Worm (Caenorhabditis elegans) whole organism, early embryonic: ENCODE results near the gene F54F7.14.

Experiments used
- B0310.2 ChIP-seq: sonication (generic microtip); optimal IDR thresholded peaks from 2 replicates; lab custom pipeline; 2016; ENCODE audit warnings: mild to moderate bottlenecking, missing genetic modification characterization, missing compliant biosample characterization
- F13C5.2 ChIP-seq: sonication (generic microtip); optimal IDR thresholded peaks from 2 replicates; lab custom pipeline; 2017; ENCODE audit warnings: mild to moderate bottlenecking, missing genetic modification characterization, inconsistent platforms, missing compliant biosample characterization
- aly-1 ChIP-seq: sonication (generic microtip); optimal IDR thresholded peaks from 2 replicates; lab custom pipeline; 2016; ENCODE audit warnings: missing genetic modification characterization, missing compliant biosample characterization
- ama-1 ChIP-seq: fragments of 150-350 bp; optimal IDR thresholded peaks from 2 replicates; lab custom pipeline; 2014
- ceh-13 ChIP-seq: fragments of 200-800 bp; sonication (Bioruptor generic); optimal IDR thresholded peaks from 2 replicates; lab custom pipeline; 2018; ENCODE audit warnings: mild to moderate bottlenecking, missing genetic modification characterization, missing compliant biosample characterization
- ceh-36 ChIP-seq: sonication (generic microtip); optimal IDR thresholded peaks from 2 replicates; lab custom pipeline; 2016; ENCODE audit warnings: missing genetic modification characterization, inconsistent platforms, missing compliant biosample characterization
- ets-7 ChIP-seq: sonication (generic microtip); optimal IDR thresholded peaks from 2 replicates; lab custom pipeline; 2016; ENCODE audit warnings: missing genotype, missing genetic modification characterization, missing compliant biosample characterization
- flt-1 ChIP-seq: fragments of 200-800 bp; sonication (Bioruptor generic); IDR thresholded peaks from 2 replicates; pipeline ENCODE4 v1.3.6; 2022; ENCODE audit warnings: missing genetic modification characterization, missing compliant biosample characterization
- hmbx-1 ChIP-seq: sonication (generic microtip); optimal IDR thresholded peaks from 2 replicates; lab custom pipeline; 2016; ENCODE audit warnings: mild to moderate bottlenecking, missing genetic modification characterization, missing compliant biosample characterization
- hmg-4 ChIP-seq: fragments of 200-800 bp; sonication (Bioruptor generic); optimal IDR thresholded peaks from 2 replicates; lab custom pipeline; 2018; ENCODE audit warnings: mild to moderate bottlenecking, missing genetic modification characterization, missing compliant biosample characterization
- hnd-1 ChIP-seq: sonication (generic microtip); optimal IDR thresholded peaks from 2 replicates; lab custom pipeline; 2016; ENCODE audit warnings: missing genetic modification characterization, missing compliant biosample characterization
- pes-1 ChIP-seq: fragments of 200-800 bp; sonication (Bioruptor generic); IDR thresholded peaks from 2 replicates; pipeline ENCODE4 v1.3.6; 2022; ENCODE audit warnings: missing genetic modification reagents, missing genetic modification characterization, missing compliant biosample characterization
- scrt-1 ChIP-seq: fragments of 200-800 bp; sonication (Bioruptor generic); IDR thresholded peaks from 2 replicates; pipeline ENCODE4 v1.3.6; 2022; ENCODE audit warnings: missing genetic modification characterization, missing compliant biosample characterization
- sea-1 ChIP-seq: fragments of 200-800 bp; sonication (Bioruptor generic); conservative IDR thresholded peaks from 2 replicates; pipeline ENCODE4 v1.3.6; 2022; ENCODE audit warnings: missing genetic modification characterization, missing compliant biosample characterization
- tbx-11 ChIP-seq: fragments of 200-800 bp; sonication (Bioruptor generic); IDR thresholded peaks from 2 replicates; pipeline ENCODE4 v1.3.6; 2022; ENCODE audit warnings: missing genetic modification characterization, missing compliant biosample characterization
- tbx-37 ChIP-seq: fragments of 200-800 bp; sonication (Bioruptor generic); conservative IDR thresholded peaks from 2 replicates; pipeline ENCODE4 v1.3.6; 2022; ENCODE audit warnings: missing genetic modification reagents, missing genetic modification characterization, missing compliant biosample characterization
- tra-4 ChIP-seq: sonication (generic microtip); optimal IDR thresholded peaks from 2 replicates; lab custom pipeline; 2017; ENCODE audit warnings: missing genetic modification characterization, missing compliant biosample characterization

F54F7.14 gene

ce11 chrX:11823704-11824103 lies 27.0 kb upstream of the F54F7.14 start, which contains the start of gene tag-241:
Gene tag-241, plus strand, starts transcription at chrX:11824004.
- TF ChIP-seq tra-4 (tag; lab: Kevin White, UChicago) (no peak), ets-7 (tag; lab: Kevin White, UChicago) (no peak), hmg-4 (GFP tag; lab: Kevin White, UChicago) (no peak), hmbx-1 (tag; lab: Kevin White, UChicago) (no peak), aly-1 (tag; lab: Kevin White, UChicago) (no peak), tbx-11 (GFP tag; lab: Robert Waterston, UW) (no peak), ceh-36 (tag; lab: Kevin White, UChicago) (no peak), ama-1 (no peak), hnd-1 (no peak), B0310.2 (tag; lab: Kevin White, UChicago) (no peak), ceh-13 (GFP tag; lab: Kevin White, UChicago) (no peak), F13C5.2 (no peak), sea-1 (no peak), flt-1 (GFP tag; lab: Robert Waterston, UW) (no peak), scrt-1 (GFP tag; lab: Robert Waterston, UW) (no peak), tbx-37 (GFP tag; lab: Robert Waterston, UW) (no peak), pes-1 (no peak)

ce11 chrX:11826892-11827291 lies 23.8 kb upstream of the F54F7.14 start:
- TF ChIP-seq scrt-1 (GFP tag; lab: Robert Waterston, UW) (no peak), aly-1 (tag; lab: Kevin White, UChicago) (no peak), F13C5.2 (no peak), hmbx-1 (tag; lab: Kevin White, UChicago) (no peak), tbx-37 (GFP tag; lab: Robert Waterston, UW) (no peak), hmg-4 (GFP tag; lab: Kevin White, UChicago) (no peak), sea-1 (no peak), hnd-1 (no peak), ceh-36 (tag; lab: Kevin White, UChicago) (no peak), ama-1 (no peak), ceh-13 (GFP tag; lab: Kevin White, UChicago) (no peak)

- TF ChIP-seq hmg-4 (GFP tag; lab: Kevin White, UChicago) (no peak), flt-1 (GFP tag; lab: Robert Waterston, UW) (no peak), ets-7 (tag; lab: Kevin White, UChicago) (no peak), hnd-1 (no peak), tra-4 (tag; lab: Kevin White, UChicago) (no peak), scrt-1 (GFP tag; lab: Robert Waterston, UW) (no peak), aly-1 (tag; lab: Kevin White, UChicago) (no peak), B0310.2 (tag; lab: Kevin White, UChicago) (no peak), ceh-13 (GFP tag; lab: Kevin White, UChicago) (no peak), ama-1 (no peak)
Measured at ce11 chrX:11827528-11827927, 23.1 kb upstream of the F54F7.14 start.

ce11 chrX:11828661-11829060 lies 22.0 kb upstream of the F54F7.14 start:
- TF ChIP-seq tbx-37 (GFP tag; lab: Robert Waterston, UW): no peak
- TF ChIP-seq hmbx-1 (tag; lab: Kevin White, UChicago): no peak
- TF ChIP-seq pes-1: no peak
- no peak for TF ChIP-seq flt-1 (GFP tag; lab: Robert Waterston, UW)
- TF ChIP-seq tra-4 (tag; lab: Kevin White, UChicago): no peak
- TF ChIP-seq sea-1: no peak
- TF ChIP-seq F13C5.2: no peak
- TF ChIP-seq hmg-4 (GFP tag; lab: Kevin White, UChicago): no peak
- no peak for TF ChIP-seq ets-7 (tag; lab: Kevin White, UChicago)
- TF ChIP-seq scrt-1 (GFP tag; lab: Robert Waterston, UW): no peak
- no peak for TF ChIP-seq aly-1 (tag; lab: Kevin White, UChicago)
- no peak for TF ChIP-seq ceh-13 (GFP tag; lab: Kevin White, UChicago)
- no peak for TF ChIP-seq ama-1
- TF ChIP-seq hnd-1: no peak
- no peak for TF ChIP-seq tbx-11 (GFP tag; lab: Robert Waterston, UW)
- TF ChIP-seq B0310.2 (tag; lab: Kevin White, UChicago): no peak

- TF ChIP-seq sea-1 (no peak), scrt-1 (GFP tag; lab: Robert Waterston, UW) (no peak), hnd-1 (no peak), B0310.2 (tag; lab: Kevin White, UChicago) (no peak), tbx-11 (GFP tag; lab: Robert Waterston, UW) (no peak), tra-4 (tag; lab: Kevin White, UChicago) (no peak), hmg-4 (GFP tag; lab: Kevin White, UChicago) (no peak), aly-1 (tag; lab: Kevin White, UChicago) (no peak), hmbx-1 (tag; lab: Kevin White, UChicago) (no peak), ceh-13 (GFP tag; lab: Kevin White, UChicago) (no peak)
Measured at ce11 chrX:11837378-11837777, 13.3 kb upstream of the F54F7.14 start, which contains the start of gene taf-7.1. Gene taf-7.1, minus strand, starts transcription at chrX:11837478.

- TF ChIP-seq ets-7 (tag; lab: Kevin White, UChicago) (no peak), tra-4 (tag; lab: Kevin White, UChicago) (no peak), sea-1 (no peak), ama-1 (no peak), aly-1 (tag; lab: Kevin White, UChicago) (no peak), scrt-1 (GFP tag; lab: Robert Waterston, UW) (no peak), B0310.2 (tag; lab: Kevin White, UChicago) (no peak), hmg-4 (GFP tag; lab: Kevin White, UChicago) (no peak), pes-1 (no peak), tbx-37 (GFP tag; lab: Robert Waterston, UW) (no peak), flt-1 (GFP tag; lab: Robert Waterston, UW) (no peak), ceh-13 (GFP tag; lab: Kevin White, UChicago) (no peak), tbx-11 (GFP tag; lab: Robert Waterston, UW) (no peak), hmbx-1 (tag; lab: Kevin White, UChicago) (no peak), F13C5.2 (no peak), hnd-1 (no peak), ceh-36 (tag; lab: Kevin White, UChicago) (no peak)
Measured at ce11 chrX:11843363-11843762, 7.3 kb upstream of the F54F7.14 start, which contains the start of gene F54F7.2. Gene F54F7.2, plus strand, starts transcription at chrX:11843663.

ce11 chrX:11848618-11849017 lies 2.1 kb upstream of the F54F7.14 start, which contains the start of gene F54F7.9:
Gene F54F7.9, minus strand, starts transcription at chrX:11848718.
- TF ChIP-seq scrt-1 (GFP tag; lab: Robert Waterston, UW) (no peak), flt-1 (GFP tag; lab: Robert Waterston, UW) (no peak), sea-1 (no peak), ama-1 (no peak), hmg-4 (GFP tag; lab: Kevin White, UChicago) (no peak), ceh-36 (tag; lab: Kevin White, UChicago) (no peak), ets-7 (tag; lab: Kevin White, UChicago) (no peak), F13C5.2 (no peak), tbx-37 (GFP tag; lab: Robert Waterston, UW) (no peak), aly-1 (tag; lab: Kevin White, UChicago) (no peak), tra-4 (tag; lab: Kevin White, UChicago) (no peak), hnd-1 (no peak), tbx-11 (GFP tag; lab: Robert Waterston, UW) (no peak), B0310.2 (tag; lab: Kevin White, UChicago) (no peak), ceh-13 (GFP tag; lab: Kevin White, UChicago) (no peak), hmbx-1 (tag; lab: Kevin White, UChicago) (no peak), pes-1 (no peak)
